Worm (Caenorhabditis elegans): ENCODE data around the gene str-45.

str-45 gene

ce11 chrV:15143798-15144197, 15.0 kb upstream of the str-45 start, which contains the start of gene K08F9.4:
Gene K08F9.4 (plus strand): TSS chrV:15144019.
- TF ChIP-seq let-607 (tag; optimal IDR thresholded peaks at IDR 0.05) (no peak), lin-54 (GFP tag; optimal IDR thresholded peaks at IDR 0.05) (peak; percentile 8), mcd-1 (GFP tag; IDR thresholded peaks at IDR 0.05) (peak; percentile 86), hmg-1.2 (GFP tag; IDR thresholded peaks at IDR 0.05) (peak; percentile 92), tlf-1 (GFP tag; optimal IDR thresholded peaks at IDR 0.05) (no peak), die-1 (tag; optimal IDR thresholded peaks at IDR 0.05) (no peak), fkh-3 (tag; optimal IDR thresholded peaks at IDR 0.05) (no peak), egl-18 (GFP tag; IDR thresholded peaks at IDR 0.05) (no peak), ekl-4 (GFP tag; IDR thresholded peaks at IDR 0.05) (no peak), mes-4 (tag; optimal IDR thresholded peaks at IDR 0.05) (no peak), atf-7 (tag; optimal IDR thresholded peaks at IDR 0.05) (no peak), unc-62 (GFP tag; optimal IDR thresholded peaks at IDR 0.05) (no peak), attf-5 (GFP tag; optimal IDR thresholded peaks at IDR 0.05) (peak; percentile 1), zfh-2 (GFP tag; conservative IDR thresholded peaks at IDR 0.05) (no peak), snpc-4 (GFP tag; optimal IDR thresholded peaks at IDR 0.05) (no peak), snpc-4 (tag; optimal IDR thresholded peaks at IDR 0.05) (peak in 1 of 4 experiments; percentile 7), attf-6 (GFP tag; IDR thresholded peaks at IDR 0.05) (no peak), mel-28 (tag; optimal IDR thresholded peaks at IDR 0.05; ENCODE audit: borderline replicate concordance) (no peak), somi-1 (GFP tag; optimal IDR thresholded peaks at IDR 0.05) (no peak), ceh-100 (GFP tag; IDR thresholded peaks at IDR 0.05) (peak; percentile 88), T07F8.4 (tag; optimal IDR thresholded peaks at IDR 0.05) (no peak)

DNA sequence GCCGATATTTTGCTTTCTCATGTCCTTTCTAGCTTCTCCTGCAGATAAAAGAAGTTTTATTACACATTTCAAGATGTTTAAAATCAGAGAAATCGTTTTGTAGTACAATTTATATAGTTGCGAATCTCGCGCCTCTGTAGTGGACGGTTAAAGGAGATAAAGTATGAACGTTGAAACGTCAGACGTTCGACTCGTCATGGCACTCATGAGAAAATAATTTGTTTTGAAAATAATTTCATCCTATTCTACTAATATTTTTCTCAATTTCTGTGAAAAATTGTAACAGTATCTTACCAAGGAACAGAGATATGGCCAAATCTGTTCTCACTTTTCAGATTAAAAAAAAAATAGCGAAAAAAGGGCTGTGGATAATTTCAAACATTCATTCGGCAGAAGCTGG, 11.0 kb upstream of the str-45 start, which contains the start of gene T09F5.20:
T09F5.20 (minus strand) TSS at position 101 of the 400 bp plus-strand sequence.
- TF ChIP-seq nfya-2 (GFP tag; IDR thresholded peaks at IDR 0.05) = no peak
- TF ChIP-seq aptf-2 (GFP tag; conservative IDR thresholded peaks at IDR 0.05) = no peak
- TF ChIP-seq rec-8 (tag; optimal IDR thresholded peaks at IDR 0.05) = no peak
- TF ChIP-seq ceh-27 (GFP tag; optimal IDR thresholded peaks at IDR 0.05) = no peak
- no peak for TF ChIP-seq ztf-25 (GFP tag; IDR thresholded peaks at IDR 0.05)
- no peak for TF ChIP-seq repo-1 (tag; optimal IDR thresholded peaks at IDR 0.05)
- no peak for TF ChIP-seq ceh-91 (GFP tag; IDR thresholded peaks at IDR 0.05)
- no peak for TF ChIP-seq madf-3 (GFP tag; IDR thresholded peaks at IDR 0.05)
- no peak for TF ChIP-seq hrde-1 (tag; optimal IDR thresholded peaks at IDR 0.05; ENCODE audit: borderline replicate concordance)
- TF ChIP-seq F55B11.4 (tag; optimal IDR thresholded peaks at IDR 0.05; ENCODE audit: borderline replicate concordance, insufficient read depth) = no peak

DNA sequence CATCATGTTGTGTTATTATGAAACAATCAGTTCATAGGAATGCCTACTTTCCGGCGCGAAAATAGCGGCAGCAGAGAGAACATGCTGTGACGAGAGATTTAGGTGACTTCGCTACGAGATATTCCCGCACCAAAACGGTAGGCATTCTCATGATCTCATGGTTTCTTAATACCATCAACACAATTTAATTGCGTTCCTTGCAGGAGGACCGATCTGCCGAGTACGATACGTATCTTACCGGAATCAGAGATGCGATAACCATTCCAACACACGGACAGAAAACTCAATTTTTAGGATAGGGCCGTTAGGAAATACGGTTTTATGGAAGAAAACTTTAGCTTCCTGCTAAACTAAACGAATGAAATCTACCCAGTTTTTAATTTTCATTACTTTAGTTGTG, 10.0 kb upstream of the str-45 start, which contains the start of gene T09F5.1:
T09F5.1 (plus strand) TSS at position 301 of the 400 bp plus-strand sequence.
- no peak for TF ChIP-seq ztf-28 (GFP tag; IDR thresholded peaks at IDR 0.05)
- TF ChIP-seq chd-7 (tag; optimal IDR thresholded peaks at IDR 0.05) = no peak
- TF ChIP-seq nhr-120 (GFP tag; IDR thresholded peaks at IDR 0.05) = no peak
- TF ChIP-seq Y53F4B.3 (GFP tag; IDR thresholded peaks at IDR 0.05) = no peak
- TF ChIP-seq B0035.1 (tag; optimal IDR thresholded peaks at IDR 0.05) = no peak

Data from whole organism, young adult.